Worm (Caenorhabditis elegans): ENCODE measurements around the gene clec-34.

DNA sequence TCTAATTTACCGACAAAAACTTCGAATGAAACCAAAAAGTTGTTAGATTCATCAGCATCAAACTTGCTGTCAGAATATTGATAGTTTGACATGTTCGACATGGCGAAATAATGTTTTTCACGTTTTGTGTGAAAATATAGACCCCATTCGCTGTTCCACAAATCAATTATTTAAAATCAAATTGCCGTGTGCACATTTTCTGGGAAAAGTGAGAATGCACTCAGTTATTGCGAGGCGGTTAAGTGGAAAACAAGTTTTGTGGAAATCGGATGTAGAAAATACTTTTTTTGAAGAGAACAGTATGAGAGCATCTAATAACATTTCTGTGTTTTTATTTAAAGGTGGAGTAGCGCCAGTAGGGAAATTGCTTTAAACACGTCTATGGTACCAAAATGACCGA is 41.8 kb upstream of the clec-34 start, which contains the start of gene srw-42:
- TF ChIP-seq lin-39 (tag; optimal IDR thresholded peaks at IDR 0.05) (no peak), skn-1 (tag; optimal IDR thresholded peaks at IDR 0.05) (no peak)

All from whole organism, L3 larva.